Worm (Caenorhabditis elegans) whole organism, L1 larva: ENCODE measurements around the gene T02C5.1.

Source experiments
- lin-15B ChIP-seq: fragments of 150-350 bp; sonication (generic microtip); optimal IDR thresholded peaks from 3 replicates; lab custom pipeline; 2014; ENCODE audit warnings: missing biosample characterization, missing genetic modification characterization
- nhr-237 ChIP-seq: fragments of 150-350 bp; optimal IDR thresholded peaks from 2 replicates; lab custom pipeline; 2014; ENCODE audit warnings: missing biosample characterization, missing genetic modification characterization
- sox-4 ChIP-seq: sonication (generic microtip); optimal IDR thresholded peaks from 2 replicates; lab custom pipeline; 2016; ENCODE audit warnings: missing genetic modification characterization, missing compliant biosample characterization

DNA sequence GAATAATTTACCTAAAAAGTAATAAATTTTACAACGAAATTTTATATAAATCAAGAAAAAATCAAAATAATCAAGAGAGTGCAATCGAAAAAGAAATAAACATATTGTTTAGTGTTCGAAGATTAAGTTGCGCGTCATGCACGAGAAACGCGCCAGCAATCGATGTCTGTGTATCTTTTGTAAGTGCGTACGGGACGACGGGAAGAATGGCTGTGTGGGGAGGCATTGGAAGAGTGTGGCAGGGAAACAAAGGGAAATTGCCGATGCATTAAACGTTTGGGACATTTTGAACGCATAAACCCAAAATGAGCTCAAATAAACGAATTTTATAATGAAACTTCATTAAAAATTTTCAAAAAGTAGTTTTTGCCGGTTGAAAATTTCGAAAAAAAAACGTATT lies 7.5 kb upstream of the T02C5.1 start, which contains the start of gene immt-1:
- no peak for TF ChIP-seq nhr-237 (tag; lab: Kevin White, UChicago)
- peak; percentile 17 for TF ChIP-seq lin-15B (tag; lab: Kevin White, UChicago)
- TF ChIP-seq sox-4 (tag; lab: Kevin White, UChicago): no peak
